Worm (Caenorhabditis elegans): Measurements from ENCODE around the gene ZK1307.8.

DNA sequence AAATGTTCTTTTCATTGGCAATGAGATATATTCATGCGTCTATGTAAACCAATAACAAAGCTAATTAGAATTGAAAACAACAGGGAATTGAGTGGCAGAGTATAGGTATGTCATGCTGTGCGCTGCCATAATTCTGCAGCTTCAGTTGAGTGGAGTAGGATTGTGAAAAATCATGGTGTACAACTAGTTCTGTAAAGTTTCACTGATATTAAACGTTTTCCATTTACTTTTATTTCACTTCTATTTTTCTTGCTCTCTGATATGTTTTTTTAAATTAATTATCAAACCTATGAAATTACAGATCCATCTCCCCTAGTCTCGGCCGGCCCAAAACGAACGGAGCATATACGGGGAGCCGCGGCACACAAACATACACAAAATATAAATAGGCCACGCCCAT is 48.7 kb upstream of the ZK1307.8 start, which contains the start of gene exc-7:
- no peak for TF ChIP-seq lin-15B (tag; optimal IDR thresholded peaks at IDR 0.05)
- no peak for TF ChIP-seq unc-39 (tag; optimal IDR thresholded peaks at IDR 0.05)
- TF ChIP-seq snpc-4 (tag; optimal IDR thresholded peaks at IDR 0.05): no peak
- TF ChIP-seq nhr-10 (tag; optimal IDR thresholded peaks at IDR 0.05): no peak
- no peak for TF ChIP-seq nhr-6 (tag; optimal IDR thresholded peaks at IDR 0.05)
- TF ChIP-seq attf-4 (tag; optimal IDR thresholded peaks at IDR 0.05): no peak
- TF ChIP-seq nhr-237 (tag; optimal IDR thresholded peaks at IDR 0.05): no peak
- TF ChIP-seq hlh-11 (tag; optimal IDR thresholded peaks at IDR 0.05): no peak
- no peak for TF ChIP-seq nhr-28 (tag; optimal IDR thresholded peaks at IDR 0.05)
- no peak for TF ChIP-seq ceh-82 (tag; optimal IDR thresholded peaks at IDR 0.05)

Data from whole organism, L4 larva.